Worm (Caenorhabditis elegans): Measurements from ENCODE around the gene rdy-2.

Gene rdy-2

ce11 chrV:13551601-13552000 is 49.2 kb downstream of the rdy-2 start, which contains the start of the genes C56A3.4 and C56A3.5:
Gene C56A3.4 (minus strand): TSS chrV:13551754.
Gene C56A3.5 (plus strand): TSS chrV:13551967.
- TF ChIP-seq syd-9 (tag; optimal IDR thresholded peaks at IDR 0.05) = no peak
- peak; percentile 16 for TF ChIP-seq ceh-31 (tag; optimal IDR thresholded peaks at IDR 0.05)

Measured in whole organism, late embryonic.